Worm (Caenorhabditis elegans) whole organism, young adult: ENCODE measurements around the gene pgm-1.
A peak's percentile ranks its signal among the peaks of the same experiment; 100 is the strongest.

ENCODE experiments used
- B0035.1 ChIP-seq: sonication (generic microtip); optimal IDR thresholded peaks from 2 replicates; lab custom pipeline; 2016; ENCODE audit warnings: missing genetic modification characterization, mild to moderate bottlenecking, missing compliant biosample characterization, missing genotype, missing genetic modification reagents
- B0261.1 ChIP-seq: sonication (generic microtip); optimal IDR thresholded peaks from 2 replicates; lab custom pipeline; 2016; ENCODE audit warnings: mild to moderate bottlenecking, missing genetic modification characterization, moderate library complexity, missing compliant biosample characterization
- B0336.3 ChIP-seq: fragments of 200-800 bp; sonication (Bioruptor generic); IDR thresholded peaks from 2 replicates; pipeline ENCODE4 v1.3.6; 2022; ENCODE audit warnings: missing genetic modification characterization, missing compliant biosample characterization
- C06A6.2 ChIP-seq: fragments of 200-800 bp; sonication (Bioruptor generic); conservative IDR thresholded peaks from 2 replicates; pipeline ENCODE4 v1.3.6; 2022; ENCODE audit warnings: missing genetic modification characterization, missing compliant biosample characterization
- D2030.7 ChIP-seq: fragments of 200-800 bp; sonication (Bioruptor generic); IDR thresholded peaks from 2 replicates; pipeline ENCODE4 v1.3.6; 2022; ENCODE audit warnings: missing genetic modification reagents, missing genetic modification characterization, missing compliant biosample characterization
- F22D6.2 ChIP-seq: sonication (generic microtip); optimal IDR thresholded peaks from 2 replicates; lab custom pipeline; 2016; ENCODE audit warnings: mild to moderate bottlenecking, missing genetic modification characterization, missing compliant biosample characterization
- F33H1.4 ChIP-seq: fragments of 200-800 bp; sonication (Bioruptor generic); IDR thresholded peaks from 2 replicates; pipeline ENCODE4 v1.3.6; 2022; ENCODE audit warnings: missing genetic modification reagents, missing genetic modification characterization, missing compliant biosample characterization
- F55B11.4 ChIP-seq: sonication (generic microtip); optimal IDR thresholded peaks from 2 replicates; lab custom pipeline; 2016; ENCODE audit warnings: missing compliant biosample characterization, missing genetic modification characterization, borderline replicate concordance; ENCODE audit not compliant: insufficient read depth
- F57A8.1 ChIP-seq: fragments of 200-800 bp; sonication (Bioruptor generic); optimal IDR thresholded peaks from 2 replicates; lab custom pipeline; 2018; ENCODE audit warnings: mild to moderate bottlenecking, missing genetic modification characterization, moderate library complexity, missing compliant biosample characterization
- K11D2.4 ChIP-seq: fragments of 200-800 bp; sonication (Bioruptor generic); IDR thresholded peaks from 2 replicates; pipeline ENCODE4 v1.3.6; 2022; ENCODE audit warnings: missing genetic modification reagents, missing genetic modification characterization, missing compliant biosample characterization
- T07F8.4 ChIP-seq: sonication (generic microtip); optimal IDR thresholded peaks from 2 replicates; lab custom pipeline; 2016; ENCODE audit warnings: mild to moderate bottlenecking, missing genetic modification characterization, moderate library complexity, missing compliant biosample characterization
- Y53G8AR.9 ChIP-seq: fragments of 200-800 bp; sonication (Bioruptor generic); conservative IDR thresholded peaks from 2 replicates; pipeline ENCODE4 v1.3.6; 2022; ENCODE audit warnings: missing genetic modification reagents, missing genetic modification characterization, missing compliant biosample characterization
- Y67H2A.10 ChIP-seq: fragments of 200-800 bp; sonication (Bioruptor generic); conservative IDR thresholded peaks from 2 replicates; pipeline ENCODE4 v1.3.6; 2022; ENCODE audit warnings: missing genetic modification reagents, missing genetic modification characterization, missing compliant biosample characterization
- ZK185.1 ChIP-seq: sonication (generic microtip); optimal IDR thresholded peaks from 2 replicates; lab custom pipeline; 2016; ENCODE audit warnings: mild to moderate bottlenecking, missing genetic modification characterization, missing compliant biosample characterization; ENCODE audit not compliant: poor library complexity, severe bottlenecking
- attf-3 ChIP-seq: fragments of 200-800 bp; sonication (Bioruptor generic); conservative IDR thresholded peaks from 2 replicates; pipeline ENCODE4 v1.3.6; 2022; ENCODE audit warnings: missing genetic modification reagents, missing genetic modification characterization, missing compliant biosample characterization
- attf-6 ChIP-seq: fragments of 200-800 bp; sonication (Bioruptor generic); IDR thresholded peaks from 2 replicates; pipeline ENCODE4 v1.3.6; 2022; ENCODE audit warnings: missing genetic modification reagents, missing genetic modification characterization, missing compliant biosample characterization
- ccch-3 ChIP-seq: fragments of 200-800 bp; sonication (Bioruptor generic); optimal IDR thresholded peaks from 2 replicates; lab custom pipeline; 2018; ENCODE audit warnings: mild to moderate bottlenecking, missing genetic modification characterization, missing compliant biosample characterization
- cebp-1 ChIP-seq, 2 experiments: fragments of 200-800 bp in 1 of 2; sonication (Bioruptor generic) in 1 of 2; sonication (generic microtip) in 1 of 2; IDR thresholded peaks in 1 of 2; optimal IDR thresholded peaks in 1 of 2; 2 replicates each; pipeline versions ENCODE4 v1.3.6 to Lab custom; 2017 to 2022; ENCODE audit warnings: missing compliant biosample characterization in 2 of 2, missing genetic modification characterization in 2 of 2, mild to moderate bottlenecking in 1 of 2, missing genetic modification reagents in 1 of 2, moderate library complexity in 1 of 2
- dox-1 ChIP-seq: fragments of 200-800 bp; sonication (Bioruptor generic); IDR thresholded peaks from 2 replicates; pipeline ENCODE4 v1.3.6; 2022; ENCODE audit warnings: missing genetic modification reagents, missing genetic modification characterization, missing compliant biosample characterization
- dpl-1 ChIP-seq: fragments of 150-350 bp; optimal IDR thresholded peaks from 2 replicates; lab custom pipeline; 2014; ENCODE audit warnings: missing biosample characterization, missing genetic modification reagents, missing genetic modification characterization
- efl-1 ChIP-seq: fragments of 150-350 bp; optimal IDR thresholded peaks from 2 replicates; lab custom pipeline; 2014; ENCODE audit warnings: missing biosample characterization, missing genetic modification reagents, missing genetic modification characterization
- egrh-3 ChIP-seq: fragments of 200-800 bp; sonication (Bioruptor generic); IDR thresholded peaks from 2 replicates; pipeline ENCODE4 v1.3.6; 2022; ENCODE audit warnings: missing genetic modification reagents, missing genetic modification characterization, missing compliant biosample characterization
- fkh-3 ChIP-seq: sonication (generic microtip); optimal IDR thresholded peaks from 2 replicates; lab custom pipeline; 2016; ENCODE audit warnings: mild to moderate bottlenecking, missing genetic modification characterization, missing compliant biosample characterization
- hmg-20 ChIP-seq: fragments of 200-800 bp; sonication (Bioruptor generic); IDR thresholded peaks from 2 replicates; pipeline ENCODE4 v1.3.6; 2022; ENCODE audit warnings: missing genetic modification reagents, missing genetic modification characterization, missing compliant biosample characterization
- let-607 ChIP-seq, 2 experiments: fragments of 200-800 bp in 1 of 2; sonication (Bioruptor generic) in 1 of 2; sonication (generic microtip) in 1 of 2; optimal IDR thresholded peaks; 2 replicates each; lab custom pipeline; 2016 to 2018; ENCODE audit warnings: mild to moderate bottlenecking in 2 of 2, missing compliant biosample characterization in 2 of 2, missing genetic modification characterization in 2 of 2, moderate library complexity in 2 of 2, missing genotype in 1 of 2
- lin-35 ChIP-seq, 3 experiments: fragments of 150-350 bp in 2 of 3; sonication (generic microtip) in 1 of 3; optimal IDR thresholded peaks; 2 replicates each; lab custom pipeline; 2014 to 2018; ENCODE audit warnings: missing biosample characterization in 3 of 3, missing genetic modification characterization in 3 of 3, missing genetic modification reagents in 3 of 3
- lin-54 ChIP-seq: fragments of 200-800 bp; sonication (Bioruptor generic); optimal IDR thresholded peaks from 2 replicates; lab custom pipeline; 2018; ENCODE audit warnings: mild to moderate bottlenecking, missing genetic modification characterization, missing compliant biosample characterization
- lir-1 ChIP-seq: fragments of 200-800 bp; sonication (Bioruptor generic); conservative IDR thresholded peaks from 2 replicates; pipeline ENCODE4 v1.3.6; 2022; ENCODE audit warnings: missing genetic modification reagents, missing genetic modification characterization, missing compliant biosample characterization
- lsy-27 ChIP-seq: sonication (generic microtip); optimal IDR thresholded peaks from 2 replicates; lab custom pipeline; 2017; ENCODE audit warnings: missing genetic modification characterization, mild to moderate bottlenecking, missing compliant biosample characterization, antibody characterized with exemption, missing genotype, borderline replicate concordance; ENCODE audit not compliant: insufficient read depth
- madf-10 ChIP-seq: sonication (generic microtip); optimal IDR thresholded peaks from 2 replicates; lab custom pipeline; 2016; ENCODE audit warnings: mild to moderate bottlenecking, missing genetic modification characterization, missing compliant biosample characterization
- madf-3 ChIP-seq: fragments of 200-800 bp; sonication (Bioruptor generic); IDR thresholded peaks from 2 replicates; pipeline ENCODE4 v1.3.6; 2022; ENCODE audit warnings: missing genetic modification reagents, missing genetic modification characterization, missing compliant biosample characterization
- mcd-1 ChIP-seq: fragments of 200-800 bp; sonication (Bioruptor generic); IDR thresholded peaks from 2 replicates; pipeline ENCODE4 v1.3.6; 2022; ENCODE audit warnings: missing genetic modification reagents, missing genetic modification characterization, missing compliant biosample characterization
- mes-4 ChIP-seq: sonication (generic microtip); optimal IDR thresholded peaks from 2 replicates; lab custom pipeline; 2016; ENCODE audit warnings: missing genotype, missing genetic modification characterization, missing compliant biosample characterization
- nfyb-1 ChIP-seq: fragments of 200-800 bp; sonication (Bioruptor generic); IDR thresholded peaks from 2 replicates; pipeline ENCODE4 v1.3.6; 2022; ENCODE audit warnings: missing genetic modification reagents, missing genetic modification characterization, missing compliant biosample characterization
- nhr-80 ChIP-seq: sonication (generic microtip); optimal IDR thresholded peaks from 2 replicates; lab custom pipeline; 2016; ENCODE audit warnings: missing genetic modification characterization, missing compliant biosample characterization
- nhr-90 ChIP-seq: sonication (generic microtip); optimal IDR thresholded peaks from 2 replicates; lab custom pipeline; 2016; ENCODE audit warnings: missing genotype, mild to moderate bottlenecking, missing genetic modification characterization, missing compliant biosample characterization
- pha-4 ChIP-seq: fragments of 150-350 bp; sonication (generic microtip); optimal IDR thresholded peaks from 2 replicates; lab custom pipeline; 2014; ENCODE audit warnings: missing biosample characterization, missing genetic modification reagents, missing genetic modification characterization
- rpc-1 ChIP-seq, 2 experiments: fragments of 150-350 bp in 1 of 2; sonication (generic microtip) in 1 of 2; optimal IDR thresholded peaks; 2 replicates each; lab custom pipeline; 2014 to 2018; ENCODE audit warnings: missing biosample characterization in 1 of 2, missing genetic modification characterization in 1 of 2, missing genetic modification reagents in 1 of 2, missing genotype in 1 of 2
- snpc-1.3 ChIP-seq: sonication (generic microtip); optimal IDR thresholded peaks from 2 replicates; lab custom pipeline; 2017; ENCODE audit warnings: missing genetic modification characterization, mild to moderate bottlenecking, missing compliant biosample characterization, antibody characterized with exemption, moderate library complexity, missing genotype, missing genetic modification reagents; ENCODE audit not compliant: insufficient read depth
- snpc-3.4 ChIP-seq: sonication (generic microtip); optimal IDR thresholded peaks from 2 replicates; lab custom pipeline; 2017; ENCODE audit warnings: missing genetic modification characterization, mild to moderate bottlenecking, missing compliant biosample characterization, antibody characterized with exemption, moderate library complexity, missing genotype, missing genetic modification reagents
- sptf-2 ChIP-seq: fragments of 200-800 bp; sonication (Bioruptor generic); optimal IDR thresholded peaks from 2 replicates; lab custom pipeline; 2018; ENCODE audit warnings: mild to moderate bottlenecking, missing genetic modification characterization, missing compliant biosample characterization
- tbp1 ChIP-seq: fragments of 200-800 bp; sonication (Bioruptor generic); optimal IDR thresholded peaks from 2 replicates; lab custom pipeline; 2018; ENCODE audit warnings: mild to moderate bottlenecking, missing genetic modification characterization, missing compliant biosample characterization
- tbx-9 ChIP-seq: sonication (generic microtip); optimal IDR thresholded peaks from 2 replicates; lab custom pipeline; 2016; ENCODE audit warnings: borderline replicate concordance, missing genetic modification characterization, inconsistent platforms, missing compliant biosample characterization
- tlf-1 ChIP-seq: fragments of 200-800 bp; sonication (Bioruptor generic); optimal IDR thresholded peaks from 2 replicates; lab custom pipeline; 2018; ENCODE audit warnings: mild to moderate bottlenecking, missing genetic modification characterization, missing compliant biosample characterization
- ztf-18 ChIP-seq: sonication (generic microtip); optimal IDR thresholded peaks from 2 replicates; lab custom pipeline; 2016; ENCODE audit warnings: missing genotype, mild to moderate bottlenecking, missing genetic modification characterization, missing compliant biosample characterization
- ztf-28 ChIP-seq: fragments of 200-800 bp; sonication (Bioruptor generic); IDR thresholded peaks from 2 replicates; pipeline ENCODE4 v1.3.6; 2022; ENCODE audit warnings: missing genetic modification reagents, missing genetic modification characterization, missing compliant biosample characterization

Gene pgm-1

DNA sequence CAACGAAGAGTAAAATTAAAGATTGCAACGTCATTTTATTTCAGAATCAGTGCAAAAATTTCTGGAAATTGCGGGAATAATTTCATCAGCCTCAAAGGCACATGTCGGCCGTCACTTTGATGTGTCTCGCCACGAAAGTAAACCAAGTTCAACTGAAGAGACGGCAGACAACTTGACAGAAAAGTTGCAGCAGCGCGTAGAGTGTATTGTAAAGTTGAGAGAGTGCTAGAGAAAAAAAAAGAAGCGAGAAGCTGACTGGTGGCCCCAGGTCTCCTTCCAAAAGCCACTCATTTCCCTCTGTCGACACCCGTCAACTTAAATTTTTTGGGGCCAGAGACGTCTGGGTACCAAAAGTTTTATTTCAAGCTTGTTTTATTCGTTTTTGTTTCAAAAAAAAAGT lies 15.0 kb downstream of the pgm-1 start (continued):
- TF ChIP-seq B0035.1, result no peak
- no peak for TF ChIP-seq C06A6.2
- peak; percentile 66 for TF ChIP-seq cebp-1 (GFP tag; IDR thresholded peaks at IDR 0.05; lab: Robert Waterston, UW)
- peak; percentile 80 for TF ChIP-seq cebp-1 (tag; optimal IDR thresholded peaks at IDR 0.05; lab: Kevin White, UChicago)
- peak; percentile 69 for TF ChIP-seq D2030.7 (GFP tag; lab: Robert Waterston, UW)
- TF ChIP-seq snpc-3.4 (tag; lab: Kevin White, UChicago), result peak; percentile 60
- no peak for TF ChIP-seq K11D2.4 (GFP tag; lab: Robert Waterston, UW)
- TF ChIP-seq F57A8.1, result no peak
- TF ChIP-seq Y67H2A.10, result 0 out of 2 replicates have a peak, but pooled peaks have one; percentile 49
- peak; percentile 60 for TF ChIP-seq lsy-27
- no peak for TF ChIP-seq F22D6.2 (tag; lab: Kevin White, UChicago)
- no peak for TF ChIP-seq attf-6 (GFP tag; lab: Robert Waterston, UW)
- no peak for TF ChIP-seq nhr-90
- peak; percentile 73 for TF ChIP-seq dox-1 (GFP tag; lab: Robert Waterston, UW)
- peak; percentile 40 for TF ChIP-seq madf-10 (tag; lab: Kevin White, UChicago)
- TF ChIP-seq B0336.3 (GFP tag; lab: Robert Waterston, UW), result no peak; the same call in 1 of the 2 replicates
- peak; percentile 29; the same call in 1 of the 2 replicates for TF ChIP-seq madf-3 (GFP tag; lab: Robert Waterston, UW)
- peak; percentile 15 for TF ChIP-seq nhr-80 (tag; lab: Kevin White, UChicago)
- peak; percentile 46 for TF ChIP-seq tlf-1 (GFP tag; lab: Kevin White, UChicago)
- TF ChIP-seq fkh-3 (tag; lab: Kevin White, UChicago), result no peak
- 0 out of 2 replicates have a peak, but pooled peaks have one; percentile 10 for TF ChIP-seq lir-1 (GFP tag; lab: Robert Waterston, UW)
- 0 out of 2 replicates have a peak, but pooled peaks have one; percentile 27 for TF ChIP-seq nfyb-1 (GFP tag; lab: Robert Waterston, UW)
- TF ChIP-seq tbp1 (GFP tag; lab: Kevin White, UChicago), result peak; percentile 62
- TF ChIP-seq rpc-1 (optimal IDR thresholded peaks at IDR 0.05; lab: Kevin White, UChicago), result peak; percentile 36
- no peak for TF ChIP-seq rpc-1 (tag; optimal IDR thresholded peaks at IDR 0.05; lab: Kevin White, UChicago)
- no peak for TF ChIP-seq mes-4 (tag; lab: Kevin White, UChicago)
- TF ChIP-seq snpc-1.3 (tag; lab: Kevin White, UChicago), result peak; percentile 58
- peak; percentile 37 for TF ChIP-seq pha-4 (tag; lab: Kevin White, UChicago)
- peak in 1 of 3 experiments; percentile 68 for TF ChIP-seq lin-35 (GFP tag; optimal IDR thresholded peaks at IDR 0.05; lab: Kevin White, UChicago)
- no peak for TF ChIP-seq tbx-9 (tag; lab: Kevin White, UChicago)
- no peak for TF ChIP-seq T07F8.4 (tag; lab: Kevin White, UChicago)
- TF ChIP-seq B0261.1 (tag; lab: Kevin White, UChicago), result no peak
- no peak for TF ChIP-seq sptf-2 (GFP tag; lab: Kevin White, UChicago)
- no peak for TF ChIP-seq attf-3
- no peak for TF ChIP-seq F55B11.4
- peak; percentile 17 for TF ChIP-seq ztf-18
- no peak for TF ChIP-seq egrh-3 (GFP tag; lab: Robert Waterston, UW)
- TF ChIP-seq let-607 (tag; optimal IDR thresholded peaks at IDR 0.05; lab: Kevin White, UChicago), result no peak
- TF ChIP-seq efl-1 (GFP tag; lab: Kevin White, UChicago), result peak; percentile 69
- no peak for TF ChIP-seq Y53G8AR.9
- peak; percentile 70 for TF ChIP-seq mcd-1
- TF ChIP-seq ZK185.1 (tag; lab: Kevin White, UChicago), result peak; percentile 58
- TF ChIP-seq F33H1.4 (GFP tag; lab: Robert Waterston, UW), result peak; percentile 84
- TF ChIP-seq ztf-28 (GFP tag; lab: Robert Waterston, UW), result no peak
- no peak for TF ChIP-seq hmg-20
- peak; percentile 68 for TF ChIP-seq lin-54 (GFP tag; lab: Kevin White, UChicago)
- TF ChIP-seq ccch-3, result no peak
- peak; percentile 31 for TF ChIP-seq dpl-1
